Worm (Caenorhabditis elegans) whole organism, early embryonic: ENCODE data around the gene pqn-79.

ENCODE experiments used
- B0310.2 ChIP-seq: sonication (generic microtip); optimal IDR thresholded peaks from 2 replicates; lab custom pipeline; 2016; ENCODE audit warnings: mild to moderate bottlenecking, missing genetic modification characterization, missing compliant biosample characterization
- ets-7 ChIP-seq: sonication (generic microtip); optimal IDR thresholded peaks from 2 replicates; lab custom pipeline; 2016; ENCODE audit warnings: missing genotype, missing genetic modification characterization, missing compliant biosample characterization
- flt-1 ChIP-seq: fragments of 200-800 bp; sonication (Bioruptor generic); IDR thresholded peaks from 2 replicates; pipeline ENCODE4 v1.3.6; 2022; ENCODE audit warnings: missing genetic modification characterization, missing compliant biosample characterization

ce11 chrIV:15573863-15574262 is 21.5 kb upstream of the pqn-79 start:
- TF ChIP-seq B0310.2 (tag; lab: Kevin White, UChicago) (no peak), flt-1 (no peak), ets-7 (tag; lab: Kevin White, UChicago) (no peak)
